Worm (Caenorhabditis elegans) whole organism, midembryonic: Measurements from ENCODE around the gene F22H10.11.

ENCODE experiments used
- ztf-29 ChIP-seq: fragments of 200-800 bp; sonication (Bioruptor generic); IDR thresholded peaks from 2 replicates; pipeline ENCODE4 v1.3.6; 2022; ENCODE audit warnings: missing genetic modification reagents, missing genetic modification characterization, missing compliant biosample characterization

The F22H10.11 gene

DNA sequence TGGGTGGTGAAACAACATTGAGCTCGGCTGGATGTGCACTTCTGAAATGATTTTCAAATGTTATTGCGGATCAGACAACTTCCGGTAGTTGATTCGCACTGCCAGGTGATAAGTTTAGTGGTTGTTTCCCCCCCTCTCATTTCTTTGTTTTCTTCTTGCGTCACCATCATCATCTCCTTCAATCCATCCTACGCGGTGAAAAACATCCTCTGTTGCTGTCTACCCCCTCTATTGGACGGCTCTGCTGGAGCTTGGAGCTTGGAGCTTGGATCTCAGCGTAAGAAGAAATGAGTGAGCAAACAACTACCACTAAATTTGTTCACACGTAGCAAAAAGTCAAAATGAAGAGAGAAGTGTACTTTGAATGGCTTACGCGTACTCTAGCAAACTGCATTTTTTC lies 46.2 kb downstream of the F22H10.11 start:
- no peak for TF ChIP-seq ztf-29 (GFP tag; lab: Robert Waterston, UW)
